Fruit fly (Drosophila melanogaster) whole organism, embryonic: ENCODE measurements around the gene CG6290.

Experiments
- CG12155 ChIP-seq: fragments of 200-800 bp; sonication (Bioruptor generic); optimal IDR thresholded peaks from 3 replicates; lab custom pipeline; 2016; ENCODE audit warnings: missing biosample characterization, missing genetic modification characterization
- CG12219 ChIP-seq: fragments of 200-800 bp; sonication (Bioruptor generic); optimal IDR thresholded peaks from 3 replicates; lab custom pipeline; 2018; ENCODE audit warnings: missing biosample characterization, mild to moderate bottlenecking, missing genetic modification characterization
- CG15269 ChIP-seq: fragments of 200-800 bp; sonication (Bioruptor generic); optimal IDR thresholded peaks from 2 replicates; lab custom pipeline; 2018; ENCODE audit warnings: missing biosample characterization, mild to moderate bottlenecking, missing genetic modification characterization, moderate library complexity
- CG1529 ChIP-seq: fragments of 200-800 bp; sonication (Bioruptor generic); optimal IDR thresholded peaks from 3 replicates; lab custom pipeline; 2018; ENCODE audit warnings: missing biosample characterization, missing genetic modification characterization
- CG15514 ChIP-seq: fragments of 200-800 bp; sonication (Bioruptor generic); optimal IDR thresholded peaks from 3 replicates; lab custom pipeline; 2017; ENCODE audit warnings: missing biosample characterization, missing genetic modification characterization, mild to moderate bottlenecking, moderate library complexity, missing genetic modification reagents
- CG16813 ChIP-seq: fragments of 200-800 bp; sonication (Bioruptor generic); IDR thresholded peaks from 3 replicates; pipeline ENCODE4 v1.3.6; 2022; ENCODE audit warnings: missing biosample characterization, missing genetic modification characterization; ENCODE audit not compliant: partially characterized antibody
- CG1792 ChIP-seq: fragments of 200-800 bp; sonication (Bioruptor generic); optimal IDR thresholded peaks from 2 replicates; lab custom pipeline; 2016; ENCODE audit warnings: missing biosample characterization, missing genetic modification characterization
- CG1832 ChIP-seq: fragments of 200-800 bp; sonication (Bioruptor generic); optimal IDR thresholded peaks from 2 replicates; lab custom pipeline; 2017; ENCODE audit warnings: missing biosample characterization, mild to moderate bottlenecking, missing genetic modification characterization, inconsistent platforms
- CG18476 ChIP-seq: fragments of 200-800 bp; sonication (Bioruptor generic); optimal IDR thresholded peaks from 2 replicates; lab custom pipeline; 2016; ENCODE audit warnings: missing biosample characterization, mild to moderate bottlenecking, missing genetic modification characterization
- CG18599 ChIP-seq: fragments of 200-800 bp; sonication (Bioruptor generic); optimal IDR thresholded peaks from 3 replicates; lab custom pipeline; 2017; ENCODE audit warnings: missing biosample characterization, missing genetic modification characterization, mild to moderate bottlenecking, moderate library complexity, missing genetic modification reagents
- CG31441 ChIP-seq: fragments of 200-800 bp; sonication (Bioruptor generic); IDR thresholded peaks from 2 replicates; pipeline ENCODE4 v1.3.6; 2022; ENCODE audit warnings: missing biosample characterization, missing genetic modification characterization
- CG4404 ChIP-seq: fragments of 200-800 bp; sonication (Bioruptor generic); IDR thresholded peaks from 2 replicates; pipeline ENCODE4 v1.3.6; 2022; ENCODE audit warnings: missing biosample characterization, missing genetic modification characterization
- CG5245 ChIP-seq: fragments of 200-800 bp; sonication (Bioruptor generic); optimal IDR thresholded peaks from 3 replicates; lab custom pipeline; 2016; ENCODE audit warnings: missing biosample characterization, missing genetic modification characterization
- CG6175 ChIP-seq: fragments of 200-800 bp; sonication (Bioruptor generic); IDR thresholded peaks from 3 replicates; pipeline ENCODE4 v1.3.6; 2022; ENCODE audit warnings: missing biosample characterization, missing genetic modification characterization
- CG9215 ChIP-seq: fragments of 200-800 bp; sonication (Bioruptor generic); IDR thresholded peaks from 2 replicates; pipeline ENCODE4 v1.3.6; 2022; ENCODE audit warnings: missing biosample characterization, missing genetic modification characterization
- CrebB ChIP-seq: fragments of 200-800 bp; sonication (Bioruptor generic); optimal IDR thresholded peaks from 3 replicates; lab custom pipeline; 2018; ENCODE audit warnings: missing biosample characterization, mild to moderate bottlenecking, missing genetic modification characterization
- D19B ChIP-seq: fragments of 200-800 bp; sonication (Bioruptor generic); optimal IDR thresholded peaks from 2 replicates; lab custom pipeline; 2017; ENCODE audit warnings: missing biosample characterization, mild to moderate bottlenecking, missing genetic modification characterization
- Dbx ChIP-seq: fragments of 200-800 bp; sonication (Bioruptor generic); IDR thresholded peaks from 3 replicates; pipeline ENCODE4 v1.3.6; 2022; ENCODE audit warnings: missing biosample characterization, missing genetic modification characterization
- Dref ChIP-seq: fragments of 200-800 bp; sonication (Bioruptor generic); IDR thresholded peaks from 2 replicates; pipeline ENCODE4 v1.3.6; 2022; ENCODE audit warnings: missing biosample characterization, missing genetic modification characterization
- Ets65A ChIP-seq: fragments of 200-800 bp; sonication (Bioruptor generic); peaks from one replicate; lab custom pipeline; 2016; ENCODE audit warnings: missing biosample characterization, missing genetic modification characterization
- Hey ChIP-seq: fragments of 200-800 bp; sonication (Bioruptor generic); optimal IDR thresholded peaks from 3 replicates; lab custom pipeline; 2018; ENCODE audit warnings: missing biosample characterization, mild to moderate bottlenecking, missing genetic modification characterization
- Jarid2 ChIP-seq: fragments of 200-800 bp; sonication (Bioruptor generic); optimal IDR thresholded peaks from 3 replicates; lab custom pipeline; 2017; ENCODE audit warnings: mild to moderate bottlenecking, missing biosample characterization, missing genetic modification reagents, missing genetic modification characterization
- Lim3 ChIP-seq: fragments of 200-800 bp; sonication (Bioruptor generic); IDR thresholded peaks from 2 replicates; pipeline ENCODE4 v1.3.6; 2022; ENCODE audit warnings: missing biosample characterization, missing genetic modification characterization
- Max ChIP-seq: fragments of 200-800 bp; sonication (Bioruptor generic); optimal IDR thresholded peaks from 2 replicates; lab custom pipeline; 2016; ENCODE audit warnings: missing biosample characterization, mild to moderate bottlenecking, missing genetic modification characterization
- Meics ChIP-seq: fragments of 200-800 bp; sonication (Bioruptor generic); optimal IDR thresholded peaks from 2 replicates; lab custom pipeline; 2017; ENCODE audit warnings: missing biosample characterization, mild to moderate bottlenecking, missing genetic modification characterization
- NFAT ChIP-seq: fragments of 200-800 bp; sonication (Bioruptor generic); IDR thresholded peaks from 2 replicates; pipeline ENCODE4 v1.3.6; 2022; ENCODE audit warnings: missing biosample characterization, missing genetic modification characterization
- Nf-YB ChIP-seq: fragments of 200-800 bp; sonication (Bioruptor generic); optimal IDR thresholded peaks from 3 replicates; lab custom pipeline; 2019; ENCODE audit warnings: missing biosample characterization, mild to moderate bottlenecking, missing genetic modification characterization, moderate library complexity
- Pdp1 ChIP-seq, 2 experiments: fragments of 200-800 bp; sonication (Bioruptor generic); optimal IDR thresholded peaks; 3 replicates each; lab custom pipeline; 2016; ENCODE audit warnings: missing biosample characterization in 2 of 2, missing genetic modification characterization in 2 of 2, mild to moderate bottlenecking in 1 of 2, moderate library complexity in 1 of 2
- Tbp ChIP-seq: fragments of >200 bp; optimal IDR thresholded peaks from 2 replicates; lab custom pipeline; 2018; ENCODE audit warnings: missing biosample characterization, missing genetic modification characterization
- cas ChIP-seq: fragments of 200-800 bp; sonication (Bioruptor generic); IDR thresholded peaks from 2 replicates; pipeline ENCODE4 v1.3.6; 2022; ENCODE audit warnings: missing biosample characterization, missing genetic modification characterization
- caup ChIP-seq: fragments of 200-800 bp; sonication (Bioruptor generic); optimal IDR thresholded peaks from 3 replicates; lab custom pipeline; 2017; ENCODE audit warnings: missing biosample characterization, mild to moderate bottlenecking, missing genetic modification characterization, moderate library complexity; ENCODE audit not compliant: severe bottlenecking
- cg ChIP-seq: fragments of 200-800 bp; sonication (Bioruptor generic); optimal IDR thresholded peaks from 3 replicates; lab custom pipeline; 2019; ENCODE audit warnings: missing biosample characterization, mild to moderate bottlenecking, missing genetic modification characterization, moderate library complexity
- chn ChIP-seq: fragments of 200-800 bp; sonication (Bioruptor generic); optimal IDR thresholded peaks from 2 replicates; lab custom pipeline; 2016; ENCODE audit warnings: missing biosample characterization, missing genetic modification characterization
- da ChIP-seq: fragments of 200-800 bp; sonication (Bioruptor generic); optimal IDR thresholded peaks from 2 replicates; lab custom pipeline; 2016; ENCODE audit warnings: missing biosample characterization, missing genetic modification characterization
- eve ChIP-seq, 2 experiments: fragments of >200 bp; optimal IDR thresholded peaks; 2 replicates each; lab custom pipeline; 2017; ENCODE audit warnings: missing biosample characterization in 2 of 2, missing genetic modification characterization in 2 of 2
- eyg ChIP-seq: fragments of 200-800 bp; sonication (Bioruptor generic); optimal IDR thresholded peaks from 3 replicates; lab custom pipeline; 2016; ENCODE audit warnings: missing biosample characterization, missing genetic modification characterization
- gem ChIP-seq: fragments of 200-800 bp; sonication (Bioruptor generic); optimal IDR thresholded peaks from 2 replicates; lab custom pipeline; 2019; ENCODE audit warnings: missing biosample characterization, mild to moderate bottlenecking, missing genetic modification characterization, moderate library complexity
- gsb-n ChIP-seq: fragments of 200-800 bp; sonication (Bioruptor generic); optimal IDR thresholded peaks from 3 replicates; lab custom pipeline; 2018; ENCODE audit warnings: missing biosample characterization, mild to moderate bottlenecking, missing genetic modification characterization
- h ChIP-seq: fragments of >200 bp; optimal IDR thresholded peaks from 2 replicates; lab custom pipeline; 2017
- jing ChIP-seq: fragments of 200-800 bp; sonication (Bioruptor generic); optimal IDR thresholded peaks from 2 replicates; lab custom pipeline; 2018; ENCODE audit warnings: missing biosample characterization, mild to moderate bottlenecking, missing genetic modification characterization
- lab ChIP-seq: fragments of 200-800 bp; sonication (Bioruptor generic); optimal IDR thresholded peaks from 3 replicates; lab custom pipeline; 2017; ENCODE audit warnings: missing biosample characterization, missing genetic modification characterization, mild to moderate bottlenecking, moderate library complexity, missing genetic modification reagents
- mam ChIP-seq: fragments of 200-800 bp; sonication (Bioruptor generic); optimal IDR thresholded peaks from 3 replicates; lab custom pipeline; 2016; ENCODE audit warnings: missing biosample characterization, missing genetic modification characterization
- mirr ChIP-seq: fragments of 200-800 bp; sonication (Bioruptor generic); optimal IDR thresholded peaks from 3 replicates; lab custom pipeline; 2018; ENCODE audit warnings: missing biosample characterization, mild to moderate bottlenecking, missing genetic modification characterization
- onecut ChIP-seq: fragments of 200-800 bp; sonication (Bioruptor generic); IDR thresholded peaks from 2 replicates; pipeline ENCODE4 v1.3.6; 2022; ENCODE audit warnings: missing biosample characterization, missing genetic modification characterization
- pan ChIP-seq, 4 experiments: fragments of >200 bp in 3 of 4; fragments of 200-800 bp in 1 of 4; sonication (Bioruptor generic) in 1 of 4; optimal IDR thresholded peaks in 3 of 4; IDR thresholded peaks in 1 of 4; 2 replicates each; pipeline versions ENCODE4 v1.3.6 to Lab custom; 2017 to 2022; ENCODE audit warnings: missing biosample characterization in 2 of 4, missing genetic modification characterization in 2 of 4, mixed read lengths in 1 of 4
- prd ChIP-seq, 3 experiments: fragments of >200 bp in 2 of 3; fragments of 200-800 bp in 1 of 3; sonication (Bioruptor generic) in 1 of 3; optimal IDR thresholded peaks in 2 of 3; IDR thresholded peaks in 1 of 3; 2 replicates in 2 of 3; 3 replicates in 1 of 3; pipeline versions ENCODE4 v1.3.6 to Lab custom; 2017 to 2022; ENCODE audit warnings: missing biosample characterization in 1 of 3, missing genetic modification characterization in 1 of 3
- row ChIP-seq: fragments of 200-800 bp; sonication (Bioruptor generic); IDR thresholded peaks from 3 replicates; pipeline ENCODE4 v1.3.6; 2022; ENCODE audit warnings: missing biosample characterization, missing genetic modification characterization
- slbo ChIP-seq: fragments of 200-800 bp; sonication (Bioruptor generic); IDR thresholded peaks from 2 replicates; pipeline ENCODE4 v1.3.6; 2022; ENCODE audit warnings: missing biosample characterization, missing genetic modification characterization
- slp2 ChIP-seq: fragments of 200-800 bp; sonication (Bioruptor generic); optimal IDR thresholded peaks from 2 replicates; lab custom pipeline; 2016; ENCODE audit warnings: missing biosample characterization, missing genetic modification characterization
- sna ChIP-seq: fragments of 200-800 bp; sonication (Bioruptor generic); IDR thresholded peaks from 2 replicates; pipeline ENCODE4 v1.3.6; 2022; ENCODE audit warnings: missing biosample characterization, missing genetic modification characterization; ENCODE audit not compliant: partially characterized antibody
- wek ChIP-seq: fragments of 200-800 bp; sonication (Bioruptor generic); optimal IDR thresholded peaks from 3 replicates; lab custom pipeline; 2018; ENCODE audit warnings: missing biosample characterization, mild to moderate bottlenecking, missing genetic modification characterization, moderate library complexity

Gene CG6290

DNA sequence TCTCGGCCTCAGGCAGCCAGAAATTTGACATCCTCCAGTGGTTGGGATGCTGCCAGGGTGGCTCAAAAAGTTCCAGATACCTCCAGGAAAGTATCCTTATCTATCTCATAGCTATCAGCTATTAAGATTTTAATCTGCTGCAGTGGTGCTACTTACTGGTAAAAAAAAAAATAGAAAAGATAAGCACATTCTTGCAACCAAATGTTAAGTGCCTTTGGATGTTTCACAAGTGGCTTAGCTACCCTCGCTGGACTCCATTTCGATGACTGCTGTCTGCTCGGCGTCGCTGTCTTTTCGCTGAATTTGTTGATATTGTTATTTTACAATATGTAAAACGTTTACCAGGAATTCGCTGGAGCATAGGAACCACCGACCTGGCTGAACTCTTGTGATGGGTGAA, 15.4 kb downstream of the CG6290 start:
- TF ChIP-seq CG15514 (GFP tag; lab: Kevin White, UChicago) (no peak), CG1792 (GFP tag; lab: Kevin White, UChicago) (no peak), CG12219 (GFP tag; lab: Kevin White, UChicago) (no peak), CG9215 (GFP tag; lab: Robert Waterston, UW) (peak; percentile 16; the same call in 1 of the 2 replicates), jing (GFP tag; lab: Kevin White, UChicago) (no peak), pan (optimal IDR thresholded peaks at IDR 0.05; lab: Kevin White, UChicago) (no peak), pan (GFP tag; optimal IDR thresholded peaks at IDR 0.05 in 1 of 2, IDR thresholded peaks at IDR 0.05 in 1 of 2) (no peak), gsb-n (tag; lab: Kevin White, UChicago) (no peak), D19B (GFP tag; lab: Kevin White, UChicago) (no peak), CG18599 (GFP tag; lab: Kevin White, UChicago) (peak; percentile 38), Tbp (no peak), CrebB (no peak), caup (no peak), sna (GFP tag; lab: Robert Waterston, UW) (no peak), CG15269 (tag; lab: Kevin White, UChicago) (no peak), mirr (GFP tag; lab: Kevin White, UChicago) (no peak), CG6175 (no peak), Jarid2 (no peak), lab (peak; percentile 1), slbo (peak; percentile 36), Dbx (GFP tag; lab: Robert Waterston, UW) (peak; percentile 39; the same call in 1 of the 3 replicates), CG18476 (peak; percentile 68), slp2 (GFP tag; lab: Kevin White, UChicago) (no peak), onecut (GFP tag; lab: Robert Waterston, UW) (no peak), wek (GFP tag; lab: Kevin White, UChicago) (no peak), prd (optimal IDR thresholded peaks at IDR 0.05; lab: Kevin White, UChicago) (no peak), prd (GFP tag; IDR thresholded peaks at IDR 0.05; lab: Robert Waterston, UW) (peak; percentile 14; the same call in 1 of the 3 replicates), Max (no peak), Hey (no peak), CG4404 (no peak), NFAT (GFP tag; lab: Robert Waterston, UW) (no peak), Pdp1 (GFP tag; optimal IDR thresholded peaks at IDR 0.05; lab: Kevin White, UChicago) (no peak), gem (tag; lab: Kevin White, UChicago) (no peak), CG1529 (GFP tag; lab: Kevin White, UChicago) (no peak), cas (GFP tag; lab: Robert Waterston, UW) (no peak), CG5245 (GFP tag; lab: Kevin White, UChicago) (no peak), cg (GFP tag; lab: Kevin White, UChicago) (no peak), CG12155 (no peak), mam (GFP tag; lab: Kevin White, UChicago) (no peak), CG16813 (GFP tag; lab: Robert Waterston, UW) (no peak), chn (GFP tag; lab: Kevin White, UChicago) (no peak), Lim3 (GFP tag; lab: Robert Waterston, UW) (no peak), eve (GFP tag; optimal IDR thresholded peaks at IDR 0.05; lab: Kevin White, UChicago) (no peak), Ets65A (GFP tag; lab: Kevin White, UChicago) (peak; percentile 87), Dref (no peak), Nf-YB (GFP tag; lab: Kevin White, UChicago) (no peak), CG1832 (GFP tag; lab: Kevin White, UChicago) (no peak), row (GFP tag; lab: Robert Waterston, UW) (peak; percentile 59), Meics (GFP tag; lab: Kevin White, UChicago) (peak; percentile 12), da (GFP tag; lab: Kevin White, UChicago) (no peak), CG31441 (no peak), h (lab: Kevin White, UChicago) (no peak), eyg (no peak)
